Fruit fly (Drosophila melanogaster) whole organism, embryonic: ENCODE data around the gene CG1965.

ENCODE experiments used
- Abd-B ChIP-seq: fragments of 200-800 bp; sonication (Bioruptor generic); optimal IDR thresholded peaks from 2 replicates; lab custom pipeline; 2018; ENCODE audit warnings: missing biosample characterization, mild to moderate bottlenecking, missing genetic modification characterization, moderate library complexity
- Ada2b ChIP-seq: fragments of 200-800 bp; sonication (Bioruptor generic); IDR thresholded peaks from 2 replicates; pipeline ENCODE4 v1.3.6; 2022; ENCODE audit warnings: missing biosample characterization, missing genetic modification characterization
- Antp ChIP-seq: fragments of 200-800 bp; sonication (Bioruptor generic); optimal IDR thresholded peaks from 3 replicates; lab custom pipeline; 2016; ENCODE audit warnings: missing biosample characterization, missing genetic modification characterization
- Awh ChIP-seq: fragments of 200-800 bp; sonication (Bioruptor generic); IDR thresholded peaks from 2 replicates; pipeline ENCODE4, ENCODE4 v1.3.6; 2022; ENCODE audit warnings: missing biosample characterization, missing genetic modification characterization
- B-H1 ChIP-seq: fragments of 200-800 bp; sonication (Bioruptor generic); IDR thresholded peaks from 3 replicates; pipeline ENCODE4 v1.3.6; 2022; ENCODE audit warnings: missing biosample characterization, missing genetic modification characterization
- B-H2 ChIP-seq: fragments of 200-800 bp; sonication (Bioruptor generic); optimal IDR thresholded peaks from 2 replicates; lab custom pipeline; 2018; ENCODE audit warnings: missing biosample characterization, mild to moderate bottlenecking, missing genetic modification characterization
- Bdp1 ChIP-seq: fragments of 200-800 bp; sonication (Bioruptor generic); optimal IDR thresholded peaks from 3 replicates; lab custom pipeline; 2016; ENCODE audit warnings: missing biosample characterization, missing genetic modification characterization
- CG11504 ChIP-seq: fragments of 200-800 bp; sonication (Bioruptor generic); optimal IDR thresholded peaks from 3 replicates; lab custom pipeline; 2019; ENCODE audit warnings: missing biosample characterization, mild to moderate bottlenecking, missing genetic modification characterization, moderate library complexity
- CG12155 ChIP-seq: fragments of 200-800 bp; sonication (Bioruptor generic); optimal IDR thresholded peaks from 3 replicates; lab custom pipeline; 2016; ENCODE audit warnings: missing biosample characterization, missing genetic modification characterization
- CG12744 ChIP-seq: fragments of 200-800 bp; sonication (Bioruptor generic); optimal IDR thresholded peaks from 2 replicates; lab custom pipeline; 2016; ENCODE audit warnings: missing biosample characterization, missing genetic modification characterization
- CG15011 ChIP-seq: fragments of 200-800 bp; sonication (Bioruptor generic); optimal IDR thresholded peaks from 3 replicates; lab custom pipeline; 2018; ENCODE audit warnings: missing biosample characterization, mild to moderate bottlenecking, missing genetic modification characterization
- CG15514 ChIP-seq: fragments of 200-800 bp; sonication (Bioruptor generic); optimal IDR thresholded peaks from 3 replicates; lab custom pipeline; 2017; ENCODE audit warnings: missing biosample characterization, missing genetic modification characterization, mild to moderate bottlenecking, moderate library complexity, missing genetic modification reagents
- CG1603 ChIP-seq: fragments of 200-800 bp; sonication (Bioruptor generic); optimal IDR thresholded peaks from 2 replicates; lab custom pipeline; 2019; ENCODE audit warnings: missing biosample characterization, mild to moderate bottlenecking, missing genetic modification characterization, moderate library complexity
- CG17186 ChIP-seq: fragments of 200-800 bp; sonication (Bioruptor generic); optimal IDR thresholded peaks from 3 replicates; lab custom pipeline; 2017; ENCODE audit warnings: missing biosample characterization, missing genetic modification reagents, missing genetic modification characterization
- CG17328 ChIP-seq: fragments of 200-800 bp; sonication (Bioruptor generic); IDR thresholded peaks from 2 replicates; pipeline ENCODE4 v1.3.6; 2022; ENCODE audit warnings: missing biosample characterization, missing genetic modification characterization
- CG18011 ChIP-seq: fragments of 200-800 bp; sonication (Bioruptor generic); optimal IDR thresholded peaks from 2 replicates; lab custom pipeline; 2017; ENCODE audit warnings: missing biosample characterization, missing genetic modification characterization, mild to moderate bottlenecking, moderate library complexity, missing genotype
- CG18764 ChIP-seq: fragments of 200-800 bp; sonication (Bioruptor generic); optimal IDR thresholded peaks from 3 replicates; lab custom pipeline; 2016; ENCODE audit warnings: missing biosample characterization, missing genetic modification characterization
- CG2116 ChIP-seq: fragments of 200-800 bp; sonication (Bioruptor generic); optimal IDR thresholded peaks from 3 replicates; lab custom pipeline; 2018; ENCODE audit warnings: missing biosample characterization, mild to moderate bottlenecking, missing genetic modification characterization
- CG2712 ChIP-seq: fragments of 200-800 bp; optimal IDR thresholded peaks from 3 replicates; lab custom pipeline; 2019; ENCODE audit warnings: missing biosample characterization, mild to moderate bottlenecking, missing genetic modification characterization, moderate library complexity
- CG2875 ChIP-seq: fragments of 200-800 bp; sonication (Bioruptor generic); optimal IDR thresholded peaks from 2 replicates; lab custom pipeline; 2017; ENCODE audit warnings: missing biosample characterization, mild to moderate bottlenecking, missing genetic modification characterization, missing genetic modification reagents
- CG33557 ChIP-seq: fragments of 200-800 bp; sonication (Bioruptor generic); optimal IDR thresholded peaks from 2 replicates; lab custom pipeline; 2019; ENCODE audit warnings: missing biosample characterization, mild to moderate bottlenecking, missing genetic modification characterization, moderate library complexity
- CG34422 ChIP-seq: fragments of 200-800 bp; sonication (Bioruptor generic); IDR thresholded peaks from 3 replicates; pipeline ENCODE4 v1.3.6; 2022; ENCODE audit warnings: missing biosample characterization, missing genetic modification characterization
- CG42726 ChIP-seq: fragments of 200-800 bp; sonication (Bioruptor generic); IDR thresholded peaks from 2 replicates; pipeline ENCODE4 v1.3.6; 2022; ENCODE audit warnings: missing biosample characterization, missing genetic modification characterization; ENCODE audit not compliant: partially characterized antibody
- CG4404 ChIP-seq: fragments of 200-800 bp; sonication (Bioruptor generic); IDR thresholded peaks from 2 replicates; pipeline ENCODE4 v1.3.6; 2022; ENCODE audit warnings: missing biosample characterization, missing genetic modification characterization
- CG4854 ChIP-seq: fragments of 200-800 bp; sonication (Bioruptor generic); optimal IDR thresholded peaks from 2 replicates; lab custom pipeline; 2016; ENCODE audit warnings: missing biosample characterization, missing genetic modification characterization, inconsistent platforms
- CG6175 ChIP-seq: fragments of 200-800 bp; sonication (Bioruptor generic); IDR thresholded peaks from 3 replicates; pipeline ENCODE4 v1.3.6; 2022; ENCODE audit warnings: missing biosample characterization, missing genetic modification characterization
- CG6254 ChIP-seq: fragments of 200-800 bp; sonication (Bioruptor generic); optimal IDR thresholded peaks from 3 replicates; lab custom pipeline; 2017; ENCODE audit warnings: mild to moderate bottlenecking, missing biosample characterization, missing genetic modification reagents, missing genetic modification characterization
- CTCF ChIP-seq: fragments of 200-800 bp; sonication (Bioruptor generic); optimal IDR thresholded peaks from 2 replicates; lab custom pipeline; 2017; ENCODE audit warnings: missing biosample characterization, mild to moderate bottlenecking, missing genetic modification characterization, moderate library complexity
- HLHmδ ChIP-seq: fragments of 200-800 bp; sonication (Bioruptor generic); optimal IDR thresholded peaks from 2 replicates; lab custom pipeline; 2018; ENCODE audit warnings: missing biosample characterization, mild to moderate bottlenecking, missing genetic modification characterization, moderate library complexity
- Hr3 ChIP-seq: fragments of 200-800 bp; sonication (Bioruptor generic); optimal IDR thresholded peaks from 3 replicates; lab custom pipeline; 2016; ENCODE audit warnings: missing biosample characterization, missing genetic modification characterization
- MBD-R2 ChIP-seq: fragments of 200-800 bp; sonication (Bioruptor generic); IDR thresholded peaks from 2 replicates; pipeline ENCODE4 v1.3.6; 2022; ENCODE audit warnings: missing biosample characterization, missing genetic modification characterization
- Oaz ChIP-seq: fragments of 200-800 bp; sonication (Bioruptor generic); IDR thresholded peaks from 2 replicates; pipeline ENCODE4 v1.3.6; 2022; ENCODE audit warnings: missing biosample characterization, missing genetic modification characterization
- abd-A ChIP-seq: fragments of 200-800 bp; sonication (Bioruptor generic); optimal IDR thresholded peaks from 3 replicates; lab custom pipeline; 2019; ENCODE audit warnings: missing biosample characterization, mild to moderate bottlenecking, missing genetic modification characterization, moderate library complexity
- al ChIP-seq: fragments of 200-800 bp; sonication (Bioruptor generic); IDR thresholded peaks from 2 replicates; pipeline ENCODE4 v1.3.6; 2022; ENCODE audit warnings: missing biosample characterization, missing genetic modification characterization
- aop ChIP-seq: fragments of 200-800 bp; sonication (Bioruptor generic); IDR thresholded peaks from 2 replicates; pipeline ENCODE4 v1.3.6; 2022; ENCODE audit warnings: missing biosample characterization, missing genetic modification characterization
- cato ChIP-seq: fragments of 200-800 bp; sonication (Bioruptor generic); optimal IDR thresholded peaks from 2 replicates; lab custom pipeline; 2016; ENCODE audit warnings: missing biosample characterization, missing genetic modification characterization, borderline replicate concordance
- cg ChIP-seq: fragments of 200-800 bp; sonication (Bioruptor generic); optimal IDR thresholded peaks from 3 replicates; lab custom pipeline; 2019; ENCODE audit warnings: missing biosample characterization, mild to moderate bottlenecking, missing genetic modification characterization, moderate library complexity
- chif ChIP-seq, 2 experiments: fragments of 200-800 bp; sonication (Bioruptor generic); optimal IDR thresholded peaks; 3 replicates each; lab custom pipeline; 2016; ENCODE audit warnings: missing biosample characterization in 2 of 2, missing genetic modification characterization in 2 of 2
- chinmo ChIP-seq: fragments of 200-800 bp; sonication (Bioruptor generic); IDR thresholded peaks from 4 replicates; pipeline ENCODE4 v1.3.6; 2022; ENCODE audit warnings: missing biosample characterization, missing genetic modification characterization; ENCODE audit not compliant: partially characterized antibody
- chm ChIP-seq: fragments of 200-800 bp; sonication (Bioruptor generic); IDR thresholded peaks from 2 replicates; pipeline ENCODE4 v1.3.6; 2022; ENCODE audit warnings: missing biosample characterization, missing genetic modification characterization
- dm ChIP-seq: fragments of 200-800 bp; sonication (Bioruptor generic); optimal IDR thresholded peaks from 3 replicates; lab custom pipeline; 2016; ENCODE audit warnings: missing biosample characterization, missing genetic modification characterization
- fru ChIP-seq: fragments of >200 bp; optimal IDR thresholded peaks from 2 replicates; lab custom pipeline; 2017
- ftz-f1 ChIP-seq: fragments of 200-800 bp; sonication (Bioruptor generic); optimal IDR thresholded peaks from 2 replicates; lab custom pipeline; 2016; ENCODE audit warnings: missing biosample characterization, missing genetic modification characterization
- ham ChIP-seq: fragments of 200-800 bp; sonication (Bioruptor generic); IDR thresholded peaks from 2 replicates; pipeline ENCODE4 v1.3.6; 2022; ENCODE audit warnings: missing biosample characterization, missing genetic modification characterization
- jumu ChIP-seq: fragments of 200-800 bp; sonication (Bioruptor generic); optimal IDR thresholded peaks from 3 replicates; lab custom pipeline; 2016; ENCODE audit warnings: missing biosample characterization, missing genetic modification characterization
- pho ChIP-seq: fragments of 200-800 bp; sonication (Bioruptor generic); optimal IDR thresholded peaks from 2 replicates; lab custom pipeline; 2016; ENCODE audit warnings: missing biosample characterization, missing genetic modification characterization
- scrt ChIP-seq: fragments of 200-800 bp; sonication (Bioruptor generic); optimal IDR thresholded peaks from 2 replicates; lab custom pipeline; 2018; ENCODE audit warnings: missing biosample characterization, mild to moderate bottlenecking, missing genetic modification characterization, moderate library complexity
- sd ChIP-seq: fragments of 200-800 bp; sonication (Bioruptor generic); optimal IDR thresholded peaks from 3 replicates; lab custom pipeline; 2018; ENCODE audit warnings: missing biosample characterization, mild to moderate bottlenecking, missing genetic modification characterization, moderate library complexity
- sqz ChIP-seq: fragments of 200-800 bp; sonication (Bioruptor generic); optimal IDR thresholded peaks from 3 replicates; lab custom pipeline; 2018; ENCODE audit warnings: missing biosample characterization, mild to moderate bottlenecking, missing genetic modification characterization
- tll ChIP-seq, 2 experiments: fragments of 200-800 bp in 1 of 2; fragments of >200 bp in 1 of 2; sonication (Bioruptor generic) in 1 of 2; optimal IDR thresholded peaks; 2 replicates each; lab custom pipeline; 2017 to 2019; ENCODE audit warnings: missing biosample characterization in 2 of 2, missing genetic modification characterization in 2 of 2, mild to moderate bottlenecking in 1 of 2, moderate library complexity in 1 of 2
- vnd ChIP-seq: fragments of 200-800 bp; sonication (Bioruptor generic); IDR thresholded peaks from 3 replicates; pipeline ENCODE4 v1.3.6; 2022; ENCODE audit warnings: missing biosample characterization, missing genetic modification characterization; ENCODE audit not compliant: partially characterized antibody
- vvl ChIP-seq: fragments of 200-800 bp; sonication (Bioruptor generic); IDR thresholded peaks from 2 replicates; pipeline ENCODE4 v1.3.6; 2022; ENCODE audit warnings: missing biosample characterization, missing genetic modification characterization

Gene CG1965

DNA sequence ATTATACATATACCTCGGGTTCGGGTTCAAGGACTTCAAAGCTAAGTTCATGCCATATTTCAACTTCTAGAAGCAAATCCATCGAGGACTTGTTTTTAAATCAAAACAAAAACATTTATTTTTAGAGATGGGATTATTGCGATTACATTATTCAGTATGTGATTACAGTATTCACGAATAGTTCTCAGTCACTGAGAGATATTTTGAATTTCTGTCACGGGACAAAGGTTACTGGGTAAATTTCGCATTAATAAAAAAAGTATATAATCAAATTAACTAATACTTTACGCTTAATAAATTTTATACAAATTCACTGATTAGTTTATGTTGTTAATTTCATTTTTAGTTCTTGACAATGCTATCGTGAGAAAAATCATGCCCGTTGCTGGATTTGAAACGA is 26.4 kb downstream of the CG1965 start (continued):
- TF ChIP-seq CG33557 (GFP tag; lab: Kevin White, UChicago): no peak
- TF ChIP-seq vnd (GFP tag; lab: Robert Waterston, UW): no peak
- TF ChIP-seq cg (GFP tag; lab: Kevin White, UChicago): no peak
- no peak for TF ChIP-seq CG2875 (GFP tag; lab: Kevin White, UChicago)
- no peak for TF ChIP-seq Awh (GFP tag; lab: Robert Waterston, UW)
- TF ChIP-seq vvl: 0 out of 2 replicates have a peak, but pooled peaks have one; percentile 7
- no peak for TF ChIP-seq ham (GFP tag; lab: Robert Waterston, UW)
- TF ChIP-seq chm (GFP tag; lab: Robert Waterston, UW): no peak; the same call in 1 of the 2 replicates
- TF ChIP-seq HLHmδ (GFP tag; lab: Kevin White, UChicago): no peak
- TF ChIP-seq CG17328 (GFP tag; lab: Robert Waterston, UW): no peak
- TF ChIP-seq CG1603 (tag; lab: Kevin White, UChicago): no peak
- no peak for TF ChIP-seq Hr3 (GFP tag; lab: Kevin White, UChicago)
- no peak for TF ChIP-seq CG17186 (GFP tag; lab: Kevin White, UChicago)
- TF ChIP-seq CG12744 (GFP tag; lab: Kevin White, UChicago): no peak
- no peak for TF ChIP-seq aop
- TF ChIP-seq CG42726 (GFP tag; lab: Robert Waterston, UW): no peak
- no peak for TF ChIP-seq CG6175
- TF ChIP-seq CG15011 (GFP tag; lab: Kevin White, UChicago): no peak
- TF ChIP-seq tll (GFP tag; optimal IDR thresholded peaks at IDR 0.05; lab: Kevin White, UChicago): no peak
- TF ChIP-seq CG4854 (GFP tag; lab: Kevin White, UChicago): no peak
- 0 out of 3 replicates have a peak, but pooled peaks have one; percentile 32 for TF ChIP-seq CG34422 (GFP tag; lab: Robert Waterston, UW)
- TF ChIP-seq chif (GFP tag; optimal IDR thresholded peaks at IDR 0.05; lab: Kevin White, UChicago): no peak
- TF ChIP-seq CG12155: no peak
- TF ChIP-seq fru: no peak
- TF ChIP-seq ftz-f1 (GFP tag; lab: Kevin White, UChicago): no peak
- no peak for TF ChIP-seq abd-A (tag; lab: Kevin White, UChicago)
- TF ChIP-seq Oaz: no peak
- no peak for TF ChIP-seq scrt (GFP tag; lab: Kevin White, UChicago)
- no peak for TF ChIP-seq chinmo
- no peak for TF ChIP-seq CTCF (GFP tag; lab: Kevin White, UChicago)
- no peak for TF ChIP-seq sd
- no peak for TF ChIP-seq cato (GFP tag; lab: Kevin White, UChicago)
- no peak for TF ChIP-seq Bdp1 (GFP tag; lab: Kevin White, UChicago)
- TF ChIP-seq CG15514 (GFP tag; lab: Kevin White, UChicago): peak; percentile 95
- TF ChIP-seq CG2712 (tag; lab: Kevin White, UChicago): peak; percentile 44
- TF ChIP-seq pho (GFP tag; lab: Kevin White, UChicago): no peak
- peak; percentile 46 for TF ChIP-seq CG11504 (tag; lab: Kevin White, UChicago)
- peak; percentile 70 for TF ChIP-seq MBD-R2
- no peak for TF ChIP-seq CG4404
- no peak for TF ChIP-seq CG18764 (GFP tag; lab: Kevin White, UChicago)
- no peak for TF ChIP-seq CG18011
- TF ChIP-seq B-H2 (GFP tag; lab: Kevin White, UChicago): no peak
- peak; percentile 10 for TF ChIP-seq CG6254 (GFP tag; lab: Kevin White, UChicago)
- TF ChIP-seq jumu (GFP tag; lab: Kevin White, UChicago): no peak
- TF ChIP-seq al (GFP tag; lab: Robert Waterston, UW): no peak
- TF ChIP-seq CG2116 (GFP tag; lab: Kevin White, UChicago): peak; percentile 30
- TF ChIP-seq dm: no peak
- TF ChIP-seq sqz (GFP tag; lab: Kevin White, UChicago): no peak
- no peak for TF ChIP-seq Antp (GFP tag; lab: Kevin White, UChicago)
- no peak for TF ChIP-seq Ada2b (GFP tag; lab: Robert Waterston, UW)
- no peak for TF ChIP-seq B-H1
- no peak for TF ChIP-seq Abd-B (GFP tag; lab: Kevin White, UChicago)
